Fruit fly (Drosophila melanogaster) Kc167 (cell line): ENCODE measurements around the gene CG5989.

Source experiments
- Myc ChIP-seq: fragments of >200 bp; optimal IDR thresholded peaks from 2 replicates; lab custom pipeline; 2017; ENCODE audit warnings: missing external identifiers
- Sin3A ChIP-seq: fragments of >200 bp; optimal IDR thresholded peaks from 2 replicates; lab custom pipeline; 2018; ENCODE audit warnings: missing external identifiers
- h ChIP-seq: fragments of >200 bp; optimal IDR thresholded peaks from 3 replicates; lab custom pipeline; 2018; ENCODE audit warnings: missing external identifiers
- insv ChIP-seq: fragments of >200 bp; optimal IDR thresholded peaks from 3 replicates; lab custom pipeline; 2018; ENCODE audit warnings: missing external identifiers
- psq ChIP-seq: fragments of >200 bp; optimal IDR thresholded peaks from 2 replicates; lab custom pipeline; 2017; ENCODE audit warnings: missing external identifiers
- ttk ChIP-seq: sonication (Bioruptor generic); optimal IDR thresholded peaks from 2 replicates; lab custom pipeline; 2017; ENCODE audit warnings: missing external identifiers

Gene CG5989

dm6 chr3L:8603880-8604692 is at the start of gene CG5989, which contains the start of gene CG6282:
TSS of gene CG5989 (minus strand) at chr3L:8604149.
TSS of gene CG6282 (plus strand) at chr3L:8604657.
- TF ChIP-seq insv (lab: Kevin White, UChicago): no peak

DNA sequence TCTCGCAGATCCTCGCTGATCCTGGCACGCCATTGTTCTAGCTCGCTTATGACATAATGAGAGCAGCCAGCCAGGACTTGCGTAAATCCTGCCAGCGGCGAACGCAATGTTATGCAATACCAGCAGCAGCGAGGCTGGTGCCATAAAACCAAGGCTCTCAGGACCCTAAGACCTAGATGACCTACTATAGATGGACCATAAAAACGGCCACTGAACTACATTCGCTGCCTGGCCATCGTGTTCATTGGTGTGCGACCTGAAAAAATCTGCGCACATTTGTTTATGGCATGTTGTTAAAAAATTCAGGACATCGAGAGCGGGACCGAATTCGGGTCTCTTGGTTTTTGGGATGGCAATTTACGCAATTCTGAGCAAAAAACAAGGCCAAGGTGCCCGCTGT is 49.6 kb upstream of the CG5989 start:
- no peak for TF ChIP-seq psq (lab: Kevin White, UChicago)

DNA sequence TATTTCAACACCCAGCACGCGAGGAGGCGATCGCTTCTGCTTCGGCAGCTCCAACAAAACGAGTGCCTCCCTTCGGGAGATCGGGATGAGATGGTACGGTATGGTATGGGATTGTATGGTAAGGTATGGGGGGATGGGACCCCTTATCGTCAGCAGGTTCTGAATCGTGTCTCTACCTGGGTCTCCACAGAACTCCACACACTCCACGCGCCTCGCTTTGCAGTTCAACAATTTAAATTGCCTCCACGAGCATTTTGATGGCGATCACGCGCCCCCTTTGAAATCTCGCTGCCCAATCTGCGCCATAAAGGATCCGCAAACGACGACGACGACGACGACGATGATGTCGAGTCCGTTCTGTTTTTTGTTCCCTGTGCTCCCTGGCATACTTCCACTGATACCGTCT is 48.6 kb upstream of the CG5989 start:
- TF ChIP-seq psq (lab: Kevin White, UChicago): no peak

DNA sequence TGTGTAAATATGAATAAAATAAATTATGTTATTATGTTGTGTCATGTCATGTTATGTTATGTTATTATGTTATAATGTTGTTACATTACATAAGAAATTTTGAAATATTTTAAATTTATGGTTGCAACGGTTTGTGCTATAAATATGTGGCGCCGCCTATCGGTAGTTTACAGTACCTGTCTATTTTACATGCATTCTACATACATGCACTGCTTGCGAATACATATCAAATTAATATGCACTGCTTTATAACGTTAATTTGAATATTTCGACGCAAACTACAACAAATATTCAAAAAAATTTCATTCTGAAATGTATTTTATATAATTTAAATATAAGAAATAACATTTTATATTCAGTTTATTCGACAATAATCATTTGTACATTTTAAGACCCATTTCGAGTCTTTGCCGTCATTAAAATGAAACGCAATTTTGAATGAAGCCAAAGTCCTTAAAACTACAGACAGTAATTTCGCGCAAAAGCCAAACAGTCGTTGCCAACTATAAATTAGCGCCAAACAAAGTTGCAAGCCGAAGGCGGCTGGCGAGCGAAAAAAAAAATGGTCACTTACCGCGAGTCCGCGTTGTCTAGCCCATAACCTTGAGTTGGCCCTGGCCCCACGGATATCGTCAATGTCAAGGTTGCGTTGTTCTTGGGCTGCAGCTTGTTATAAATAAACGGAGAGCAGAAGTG is 48.1 kb upstream of the CG5989 start:
- TF ChIP-seq insv (lab: Kevin White, UChicago): no peak
- no peak for TF ChIP-seq Sin3A (lab: Kevin White, UChicago)
- no peak for TF ChIP-seq h
- no peak for TF ChIP-seq psq (lab: Kevin White, UChicago)
- no peak for TF ChIP-seq ttk (lab: Kevin White, UChicago)
- no peak for TF ChIP-seq Myc

dm6 chr3L:8648836-8649235 is 44.9 kb upstream of the CG5989 start, which contains the start of gene Arr2:
TSS of gene Arr2 (minus strand) at chr3L:8648936.
- TF ChIP-seq h: no peak
- TF ChIP-seq Myc: no peak
- TF ChIP-seq Sin3A (lab: Kevin White, UChicago): no peak
- no peak for TF ChIP-seq psq (lab: Kevin White, UChicago)
- no peak for TF ChIP-seq insv (lab: Kevin White, UChicago)
- no peak for TF ChIP-seq ttk (lab: Kevin White, UChicago)

DNA sequence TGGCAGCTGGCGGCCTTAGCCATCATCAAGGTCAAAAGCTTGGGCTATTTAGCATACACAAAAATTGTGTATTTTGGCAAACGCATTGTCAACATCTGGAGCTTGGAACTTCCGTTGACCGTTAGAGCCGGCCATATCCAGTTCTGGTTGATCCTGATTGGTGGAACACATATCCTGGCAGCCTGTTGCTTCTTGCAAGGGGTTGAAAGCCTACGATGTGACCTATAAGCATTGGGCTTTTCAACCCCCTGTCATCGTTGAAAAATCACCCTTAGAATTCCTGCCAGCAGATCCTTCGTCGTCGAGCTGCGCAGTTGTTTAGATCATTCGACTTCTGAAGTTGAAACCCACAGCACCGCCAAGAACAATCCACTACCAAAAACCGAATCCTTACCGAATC is 42.9 kb upstream of the CG5989 start, which contains the start of the genes CG13305 and Pex7:
CG13305 (minus strand) TSS at position 2 of the 400 bp plus-strand sequence.
Pex7 (plus strand) TSS at position 325 of the 400 bp plus-strand sequence.
- TF ChIP-seq psq (lab: Kevin White, UChicago) (no peak), insv (lab: Kevin White, UChicago) (no peak), Myc (no peak), h (no peak), Sin3A (lab: Kevin White, UChicago) (no peak)

DNA sequence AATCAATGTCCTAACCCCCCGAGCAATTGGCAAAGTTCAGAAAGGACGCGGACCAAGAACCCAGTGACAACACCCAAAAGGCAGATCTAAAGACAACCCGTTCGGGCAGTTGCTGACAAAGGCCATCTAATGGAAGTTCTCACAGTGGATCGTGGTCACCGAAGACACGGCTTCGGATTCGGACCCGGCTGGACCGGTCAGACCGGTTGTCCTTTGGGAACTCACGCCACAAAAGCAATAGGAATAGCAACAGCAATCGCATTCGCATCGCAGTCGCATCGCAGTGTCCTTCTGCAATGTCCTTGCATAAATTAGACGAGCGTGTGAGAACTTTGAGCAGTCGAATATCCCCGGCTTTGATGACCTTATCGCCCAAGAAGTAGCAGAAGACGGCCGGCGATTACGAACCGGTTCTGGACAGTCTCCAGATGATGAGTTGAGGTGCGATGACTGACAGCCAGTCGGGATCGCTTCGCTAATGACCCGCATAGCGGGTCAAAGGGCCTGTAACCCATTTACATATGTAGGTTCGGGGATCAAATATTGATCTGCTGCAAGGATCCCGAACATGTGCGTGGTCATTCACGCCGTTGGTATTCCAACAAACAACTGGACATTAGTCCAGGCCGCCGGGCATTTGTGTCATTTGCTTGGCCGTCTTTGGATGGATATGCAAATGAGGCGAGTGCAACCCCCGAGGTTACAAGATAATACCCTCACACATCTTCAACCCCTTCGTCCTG is 40.0 kb upstream of the CG5989 start:
- TF ChIP-seq psq (lab: Kevin White, UChicago): no peak

dm6 chr3L:8641049-8641448 is 37.1 kb upstream of the CG5989 start:
- TF ChIP-seq Sin3A (lab: Kevin White, UChicago) (no peak), insv (lab: Kevin White, UChicago) (no peak), ttk (lab: Kevin White, UChicago) (no peak), Myc (no peak), h (no peak), psq (lab: Kevin White, UChicago) (no peak)

dm6 chr3L:8640139-8640538 is 36.2 kb upstream of the CG5989 start, which contains the start of gene Cpr66D:
TSS of gene Cpr66D (plus strand) at chr3L:8640439.
- TF ChIP-seq Myc (no peak), psq (lab: Kevin White, UChicago) (no peak), ttk (lab: Kevin White, UChicago) (no peak), Sin3A (lab: Kevin White, UChicago) (no peak), h (no peak), insv (lab: Kevin White, UChicago) (no peak)

DNA sequence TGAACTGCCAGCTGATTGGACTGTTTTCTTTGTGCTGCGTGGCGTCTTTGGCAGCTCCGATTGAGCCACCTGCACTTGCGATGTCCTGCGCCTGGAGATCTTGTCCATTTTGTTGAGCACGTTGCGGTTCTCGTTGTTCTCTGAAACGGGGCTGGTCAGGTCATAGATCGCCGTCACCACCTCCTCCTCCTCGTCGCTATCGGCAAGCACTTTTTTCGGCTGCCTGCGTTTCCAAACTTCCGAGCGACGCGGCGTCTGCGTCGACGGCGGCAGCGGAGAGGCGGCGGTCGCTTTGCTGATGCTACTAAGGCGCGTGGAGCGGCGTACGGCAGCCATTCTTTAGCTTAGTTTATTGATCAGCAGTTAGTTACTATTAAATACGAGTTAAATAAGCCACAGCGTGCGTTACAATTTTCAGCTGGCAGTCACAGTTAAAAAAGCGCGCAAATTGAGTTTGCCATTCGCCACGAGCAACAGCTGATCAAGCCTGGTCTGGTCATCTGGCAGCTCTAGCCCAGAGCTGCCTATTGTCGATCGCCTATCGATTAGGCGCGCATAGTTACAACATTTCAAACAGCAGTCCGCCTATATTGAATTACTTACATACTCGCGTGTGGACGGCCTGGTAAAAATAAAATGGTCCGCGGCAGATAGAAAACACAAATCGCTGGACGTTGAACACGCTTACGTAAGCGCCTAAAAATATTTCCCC is 29.8 kb upstream of the CG5989 start, which contains the start of gene Cdc6:
Cdc6 (minus strand) TSS at position 456 of the 712 bp plus-strand sequence.
- TF ChIP-seq Myc (no peak), psq (lab: Kevin White, UChicago) (no peak), ttk (lab: Kevin White, UChicago) (no peak)

- TF ChIP-seq ttk (lab: Kevin White, UChicago) (no peak), psq (lab: Kevin White, UChicago) (no peak), h (no peak)
These were observed 25.9 kb upstream of the CG5989 start for dm6 chr3L:8629701-8630343.

- TF ChIP-seq insv (lab: Kevin White, UChicago): no peak
These were observed 25.0 kb upstream of the CG5989 start for dm6 chr3L:8628964-8629363.
